Worm (Caenorhabditis elegans) whole organism, L2 larva: ENCODE results near the gene tif-1A.

ENCODE experiments used
- C34F6.9 ChIP-seq: fragments of 150-350 bp; optimal IDR thresholded peaks from 2 replicates; lab custom pipeline; 2014; ENCODE audit warnings: missing biosample characterization, missing genetic modification characterization
- R02D3.7 ChIP-seq: fragments of 150-350 bp; optimal IDR thresholded peaks from 2 replicates; lab custom pipeline; 2014; ENCODE audit warnings: missing biosample characterization, missing genetic modification characterization
- Y55F3AM.14 ChIP-seq: fragments of 200-800 bp; sonication (Bioruptor generic); optimal IDR thresholded peaks from 2 replicates; lab custom pipeline; 2018; ENCODE audit warnings: mild to moderate bottlenecking, missing genetic modification characterization, missing compliant biosample characterization
- ZK546.5 ChIP-seq: sonication (generic microtip); optimal IDR thresholded peaks from 2 replicates; lab custom pipeline; 2017; ENCODE audit warnings: missing biosample characterization, missing genetic modification characterization
- aly-2 ChIP-seq: fragments of 150-350 bp; optimal IDR thresholded peaks from 2 replicates; lab custom pipeline; 2014; ENCODE audit warnings: missing biosample characterization, missing genetic modification characterization
- ama-1 ChIP-seq: fragments of 150-350 bp; optimal IDR thresholded peaks from 2 replicates; lab custom pipeline; 2018; ENCODE audit warnings: inconsistent platforms
- blmp-1 ChIP-seq: sonication (generic microtip); optimal IDR thresholded peaks from 2 replicates; lab custom pipeline; 2017; ENCODE audit warnings: missing genetic modification characterization, mild to moderate bottlenecking, missing compliant biosample characterization, antibody characterized with exemption, moderate library complexity; ENCODE audit not compliant: insufficient read depth
- ceh-82 ChIP-seq: fragments of 150-350 bp; optimal IDR thresholded peaks from 2 replicates; lab custom pipeline; 2014; ENCODE audit warnings: missing biosample characterization, missing genetic modification characterization
- fos-1 ChIP-seq: fragments of 150-350 bp; optimal IDR thresholded peaks from 2 replicates; lab custom pipeline; 2014; ENCODE audit warnings: missing biosample characterization, missing genetic modification characterization
- gmeb-1 ChIP-seq: fragments of 150-350 bp; optimal IDR thresholded peaks from 2 replicates; lab custom pipeline; 2014; ENCODE audit warnings: missing biosample characterization, missing genetic modification characterization
- lin-39 ChIP-seq: fragments of 150-350 bp; optimal IDR thresholded peaks from 2 replicates; lab custom pipeline; 2014; ENCODE audit warnings: missing biosample characterization, missing genetic modification reagents, missing genetic modification characterization
- mab-5 ChIP-seq: fragments of 150-350 bp; optimal IDR thresholded peaks from 2 replicates; lab custom pipeline; 2014; ENCODE audit warnings: missing biosample characterization, missing genetic modification characterization
- mbf-1 ChIP-seq: sonication (generic microtip); optimal IDR thresholded peaks from 2 replicates; lab custom pipeline; 2017; ENCODE audit warnings: missing biosample characterization, missing genetic modification characterization
- nhr-10 ChIP-seq: sonication (generic microtip); optimal IDR thresholded peaks from 2 replicates; lab custom pipeline; 2017; ENCODE audit warnings: missing biosample characterization, missing genetic modification characterization
- nhr-11 ChIP-seq: fragments of 150-350 bp; optimal IDR thresholded peaks from 2 replicates; lab custom pipeline; 2014; ENCODE audit warnings: missing biosample characterization, missing genetic modification characterization
- nhr-129 ChIP-seq: fragments of 150-350 bp; optimal IDR thresholded peaks from 2 replicates; lab custom pipeline; 2014; ENCODE audit warnings: missing biosample characterization, missing genetic modification characterization
- nhr-21 ChIP-seq: fragments of 150-350 bp; optimal IDR thresholded peaks from 2 replicates; lab custom pipeline; 2014; ENCODE audit warnings: missing biosample characterization, missing genetic modification characterization
- nhr-237 ChIP-seq: fragments of 150-350 bp; optimal IDR thresholded peaks from 2 replicates; lab custom pipeline; 2014; ENCODE audit warnings: missing biosample characterization, missing genetic modification characterization
- nhr-25 ChIP-seq: fragments of 150-350 bp; sonication (generic microtip); optimal IDR thresholded peaks from 3 replicates; lab custom pipeline; 2014; ENCODE audit warnings: missing biosample characterization, missing genetic modification characterization
- nhr-6 ChIP-seq: fragments of 150-350 bp; optimal IDR thresholded peaks from 2 replicates; lab custom pipeline; 2014; ENCODE audit warnings: missing biosample characterization, missing genetic modification characterization
- peb-1 ChIP-seq: fragments of 150-350 bp; optimal IDR thresholded peaks from 2 replicates; lab custom pipeline; 2014; ENCODE audit warnings: missing biosample characterization, missing genetic modification characterization
- skn-1 ChIP-seq: sonication (generic microtip); optimal IDR thresholded peaks from 2 replicates; lab custom pipeline; 2017; ENCODE audit warnings: missing biosample characterization, missing genetic modification characterization
- sma-9 ChIP-seq, 2 experiments: fragments of 150-350 bp in 1 of 2; sonication (generic microtip) in 1 of 2; optimal IDR thresholded peaks; 2 replicates each; lab custom pipeline; 2014 to 2016; ENCODE audit warnings: missing genetic modification characterization in 2 of 2, mild to moderate bottlenecking in 1 of 2, missing biosample characterization in 1 of 2, missing compliant biosample characterization in 1 of 2, missing genetic modification reagents in 1 of 2, moderate library complexity in 1 of 2
- snpc-4 ChIP-seq: fragments of 150-350 bp; optimal IDR thresholded peaks from 2 replicates; lab custom pipeline; 2014; ENCODE audit warnings: missing biosample characterization, missing genetic modification characterization
- unc-55 ChIP-seq: fragments of 150-350 bp; sonication (generic microtip); optimal IDR thresholded peaks from 3 replicates; lab custom pipeline; 2014; ENCODE audit warnings: missing biosample characterization, missing genetic modification reagents, missing genetic modification characterization
- unc-62 ChIP-seq: fragments of 150-350 bp; optimal IDR thresholded peaks from 2 replicates; lab custom pipeline; 2014; ENCODE audit warnings: missing biosample characterization, missing genetic modification reagents, missing genetic modification characterization
- zag-1 ChIP-seq: fragments of 150-350 bp; optimal IDR thresholded peaks from 2 replicates; lab custom pipeline; 2014; ENCODE audit warnings: missing biosample characterization, missing genetic modification characterization
- ztf-1 ChIP-seq: fragments of 200-800 bp; sonication (Bioruptor generic); conservative IDR thresholded peaks from 2 replicates; pipeline ENCODE4 v1.3.6; 2022; ENCODE audit warnings: missing genetic modification characterization, missing compliant biosample characterization
- ztf-11 ChIP-seq: sonication (generic microtip); optimal IDR thresholded peaks from 2 replicates; lab custom pipeline; 2017; ENCODE audit warnings: missing biosample characterization, missing genetic modification characterization
- ztf-4 ChIP-seq: fragments of 150-350 bp; optimal IDR thresholded peaks from 2 replicates; lab custom pipeline; 2014; ENCODE audit warnings: missing biosample characterization, missing genetic modification characterization

tif-1A gene

DNA sequence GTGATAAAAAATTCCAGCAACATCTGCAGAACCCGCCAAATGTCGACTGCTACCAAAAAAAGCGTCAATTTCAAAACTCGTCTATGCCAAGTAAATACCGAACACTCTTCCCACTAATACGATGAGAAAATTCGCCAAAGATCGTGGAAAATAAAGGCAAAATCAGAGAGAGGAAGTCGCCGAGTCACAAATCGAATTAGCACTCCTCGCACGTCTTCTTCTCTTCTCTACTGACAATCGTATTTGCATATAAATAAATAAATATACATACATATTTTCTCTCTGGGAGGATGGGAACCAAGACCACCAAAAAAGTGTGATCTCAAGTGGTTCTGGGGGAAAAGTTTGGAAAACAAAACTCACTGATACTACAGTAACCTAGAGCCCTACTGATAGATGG, 33.5 kb downstream of the tif-1A start:
- no peak for TF ChIP-seq aly-2

DNA sequence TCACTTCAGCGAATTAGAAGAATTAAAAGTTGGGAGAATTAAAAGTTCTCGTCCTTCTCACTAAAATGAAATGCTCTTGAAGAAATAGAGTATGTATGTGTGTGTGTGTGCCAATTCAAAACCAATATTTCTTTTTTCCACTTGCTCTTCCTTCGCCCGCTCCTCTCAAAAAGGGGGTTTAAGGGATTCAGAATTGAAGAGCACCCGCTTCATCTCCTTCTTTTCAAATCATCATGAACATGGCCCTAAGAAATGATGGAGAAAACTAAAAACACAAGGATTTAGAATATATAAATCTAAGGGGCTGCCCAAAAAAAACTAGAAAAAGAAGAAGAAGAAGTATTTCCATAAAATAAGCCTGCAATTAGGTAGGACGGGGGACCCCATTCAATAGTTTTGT, 34.8 kb downstream of the tif-1A start:
- no peak for TF ChIP-seq ztf-11 (tag; lab: Kevin White, UChicago)
- no peak for TF ChIP-seq peb-1
- TF ChIP-seq nhr-129 (tag; lab: Kevin White, UChicago), result no peak
- no peak for TF ChIP-seq ama-1 (lab: Kevin White, UChicago)
- peak; percentile 42 for TF ChIP-seq unc-55 (GFP tag; lab: Kevin White, UChicago)
- TF ChIP-seq zag-1, result peak; percentile 16
- TF ChIP-seq fos-1 (tag; lab: Kevin White, UChicago), result no peak
- no peak for TF ChIP-seq ztf-1 (GFP tag; lab: Robert Waterston, UW)
- TF ChIP-seq nhr-237 (tag; lab: Kevin White, UChicago), result no peak
- no peak for TF ChIP-seq blmp-1
- peak; percentile 7 for TF ChIP-seq lin-39 (tag; lab: Kevin White, UChicago)

DNA sequence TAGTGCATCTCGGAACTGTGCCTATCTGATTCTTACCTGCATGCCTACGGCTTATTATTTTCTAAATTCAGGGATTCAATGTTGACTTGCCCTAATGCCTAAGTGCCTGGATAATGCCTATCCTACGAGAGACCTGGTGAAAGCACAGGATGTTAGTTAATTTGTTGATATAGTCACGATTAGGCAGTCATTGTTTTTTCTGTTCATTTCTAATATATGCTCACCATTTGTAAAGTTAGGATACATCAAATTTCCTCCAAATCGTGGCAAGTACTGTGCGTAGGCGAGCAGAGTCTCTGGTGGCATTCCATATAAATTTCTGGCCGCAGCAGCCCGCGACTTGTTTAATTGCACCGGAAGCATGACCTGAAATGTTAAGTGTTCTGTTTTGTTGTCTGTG, 37.8 kb downstream of the tif-1A start:
- TF ChIP-seq nhr-6, result no peak
- TF ChIP-seq unc-62, result no peak
- TF ChIP-seq sma-9 (GFP tag; optimal IDR thresholded peaks at IDR 0.05; lab: Kevin White, UChicago), result no peak
- no peak for TF ChIP-seq sma-9 (tag; optimal IDR thresholded peaks at IDR 0.05; lab: Kevin White, UChicago)
- TF ChIP-seq nhr-129 (tag; lab: Kevin White, UChicago), result no peak
- no peak for TF ChIP-seq C34F6.9
- no peak for TF ChIP-seq ceh-82 (tag; lab: Kevin White, UChicago)
- no peak for TF ChIP-seq gmeb-1 (tag; lab: Kevin White, UChicago)
- no peak for TF ChIP-seq skn-1 (tag; lab: Kevin White, UChicago)
- TF ChIP-seq R02D3.7 (tag; lab: Kevin White, UChicago), result no peak
- no peak for TF ChIP-seq nhr-11
- TF ChIP-seq unc-55 (GFP tag; lab: Kevin White, UChicago), result no peak
- TF ChIP-seq nhr-10 (tag; lab: Kevin White, UChicago), result no peak

DNA sequence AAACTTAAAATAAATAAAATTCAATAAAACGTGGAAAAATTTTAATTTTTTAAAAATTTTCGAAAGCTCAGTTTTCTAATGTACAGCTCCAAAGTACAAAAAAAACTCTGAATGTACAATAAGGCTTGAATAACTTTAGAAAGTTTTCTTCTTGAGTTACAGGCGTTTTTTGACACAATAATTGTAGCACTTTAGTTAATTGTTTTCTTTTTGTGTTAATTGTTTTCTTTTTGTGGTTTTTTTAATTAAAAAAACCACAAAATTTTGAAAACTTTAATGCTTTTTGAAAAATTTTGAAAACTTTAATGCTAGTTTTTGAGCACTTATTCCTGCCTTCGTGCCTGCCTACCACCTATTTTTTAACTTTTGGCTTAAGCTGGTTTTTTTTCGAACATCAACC, 39.7 kb downstream of the tif-1A start, which contains the start of gene R10E9.2:
Gene R10E9.2 (minus strand): TSS at position 101 of the 400 bp plus-strand sequence.
- no peak for TF ChIP-seq nhr-25
- TF ChIP-seq unc-55 (GFP tag; lab: Kevin White, UChicago), result no peak
- no peak for TF ChIP-seq nhr-21 (tag; lab: Kevin White, UChicago)
- no peak for TF ChIP-seq gmeb-1 (tag; lab: Kevin White, UChicago)
- no peak for TF ChIP-seq mbf-1
- no peak for TF ChIP-seq mab-5 (tag; lab: Kevin White, UChicago)
- TF ChIP-seq Y55F3AM.14 (GFP tag; lab: Kevin White, UChicago), result no peak
- TF ChIP-seq nhr-129 (tag; lab: Kevin White, UChicago), result no peak

DNA sequence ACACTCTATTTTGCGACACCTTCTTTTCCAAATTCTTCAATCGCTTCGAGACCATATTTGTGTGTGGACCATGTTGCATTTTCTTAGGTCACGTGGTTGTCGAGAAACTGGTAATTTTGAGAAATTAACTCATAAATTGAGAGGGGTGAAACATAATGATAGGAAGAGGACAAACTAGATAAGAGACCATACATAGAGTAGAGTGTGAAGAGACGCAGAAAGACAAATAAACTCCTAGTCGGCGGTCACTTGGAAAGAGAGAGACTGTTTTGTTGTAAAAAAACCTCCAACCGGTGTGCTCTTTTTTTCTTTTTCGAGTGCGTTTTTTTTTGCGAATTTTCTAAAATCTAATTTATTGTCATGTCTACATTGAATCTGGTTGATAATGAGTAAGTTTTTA, 43.9 kb downstream of the tif-1A start, which contains the start of gene R10E9.3:
Gene R10E9.3 (plus strand): TSS at position 235 of the 400 bp plus-strand sequence.
- TF ChIP-seq fos-1 (tag; lab: Kevin White, UChicago), result peak; percentile 46
- TF ChIP-seq nhr-10 (tag; lab: Kevin White, UChicago), result no peak

DNA sequence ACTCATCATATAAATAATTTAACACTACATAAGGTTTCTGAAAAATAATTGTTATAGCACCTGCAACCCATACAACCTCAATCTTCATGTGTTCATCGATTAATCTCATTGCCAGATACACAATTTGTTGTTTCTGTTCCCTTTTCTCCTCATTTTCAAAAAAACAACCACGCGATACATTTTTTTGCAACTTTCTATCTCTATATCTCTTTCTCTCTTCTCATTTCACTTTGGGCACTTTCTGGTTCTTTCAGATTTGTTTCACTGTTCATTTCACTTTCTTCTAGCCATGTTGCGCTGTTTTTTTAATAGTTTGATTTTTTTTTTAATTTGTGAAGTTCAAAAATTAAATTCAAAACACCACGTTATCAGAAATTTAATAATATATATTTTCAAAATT, 44.7 kb downstream of the tif-1A start:
- TF ChIP-seq blmp-1 (peak; percentile 84), zag-1 (no peak), snpc-4 (tag; lab: Kevin White, UChicago) (no peak)

DNA sequence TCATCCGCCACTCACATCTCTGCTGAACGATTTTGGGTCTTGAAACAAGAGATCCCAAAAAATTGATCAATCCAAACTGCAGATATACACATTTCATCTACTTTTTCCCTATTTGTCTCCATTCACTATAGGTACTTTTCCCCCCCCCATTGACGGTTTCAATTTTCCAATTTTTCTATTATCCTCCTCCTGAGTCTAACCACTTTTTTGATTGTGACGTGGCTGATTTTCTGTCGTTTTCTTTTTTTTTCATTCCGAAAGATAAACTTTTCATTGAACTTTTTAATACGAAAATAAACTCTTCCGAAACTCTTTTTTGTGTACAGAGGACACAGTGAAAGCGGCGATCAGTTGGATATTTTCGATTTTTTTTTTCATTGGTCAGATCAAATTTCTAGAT, 46.1 kb downstream of the tif-1A start:
- TF ChIP-seq mbf-1, result no peak
- TF ChIP-seq ama-1 (lab: Kevin White, UChicago), result peak; percentile 22

DNA sequence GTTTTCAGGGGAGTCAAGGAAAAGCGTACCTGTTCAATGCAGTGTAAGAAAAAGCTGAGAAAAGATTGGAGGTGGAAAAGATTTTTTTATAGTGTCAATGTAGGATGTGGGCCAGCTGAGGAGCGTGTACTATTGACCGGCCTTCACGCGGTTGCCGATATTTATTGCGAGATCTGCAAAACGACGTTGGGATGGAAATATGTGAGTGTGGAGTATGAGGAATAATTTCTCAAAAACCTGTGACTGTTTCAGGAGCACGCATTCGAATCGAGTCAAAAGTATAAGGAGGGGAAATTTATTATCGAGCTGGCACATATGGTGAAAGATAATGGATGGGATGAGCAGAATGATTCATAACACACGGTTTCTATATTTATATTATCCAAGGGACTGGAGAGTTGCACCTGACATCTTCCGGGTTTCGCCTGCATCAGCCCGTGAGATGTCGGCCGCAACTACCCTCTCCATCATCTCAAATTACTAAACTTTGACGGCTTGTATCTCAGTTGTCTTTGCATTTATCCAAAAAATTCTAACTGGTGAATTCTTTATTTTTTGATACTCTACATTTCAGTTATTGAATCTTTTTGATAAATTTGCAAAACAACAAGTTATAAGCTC, 46.7 kb downstream of the tif-1A start:
- TF ChIP-seq R02D3.7 (tag; lab: Kevin White, UChicago) (no peak), ZK546.5 (tag; lab: Kevin White, UChicago) (no peak), lin-39 (tag; lab: Kevin White, UChicago) (no peak), ztf-11 (tag; lab: Kevin White, UChicago) (no peak), gmeb-1 (tag; lab: Kevin White, UChicago) (no peak), nhr-6 (no peak), snpc-4 (tag; lab: Kevin White, UChicago) (peak; percentile 33), nhr-129 (tag; lab: Kevin White, UChicago) (no peak), ztf-4 (no peak)
